Worm (Caenorhabditis elegans): ENCODE data around the gene tes-1.

Gene tes-1

DNA sequence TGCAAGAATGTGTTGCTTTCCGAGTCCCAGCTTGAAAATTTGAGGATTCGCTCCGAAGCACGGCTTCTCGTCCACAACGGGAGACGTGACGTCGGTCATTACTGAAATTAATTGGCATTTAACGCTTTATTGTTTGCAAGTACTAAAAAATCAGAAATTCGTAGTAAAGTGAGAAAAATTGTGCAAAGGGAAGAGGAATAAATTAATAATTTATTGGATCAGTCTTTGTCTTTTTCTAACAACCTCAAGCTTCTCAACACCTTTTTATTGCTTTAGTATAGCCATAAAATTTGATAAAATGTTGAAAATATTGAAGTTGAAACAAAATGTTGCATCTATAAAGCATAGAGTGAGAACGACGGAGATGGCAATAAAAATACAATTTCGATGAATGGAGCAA, at the start of gene tes-1:
Gene tes-1 (minus strand): TSS at position 101 of the 400 bp plus-strand sequence.
- no peak for TF ChIP-seq ces-1 (GFP tag; optimal IDR thresholded peaks at IDR 0.05)
- no peak for TF ChIP-seq nhr-12 (tag; optimal IDR thresholded peaks at IDR 0.05)
- no peak for TF ChIP-seq lin-13 (tag; optimal IDR thresholded peaks at IDR 0.05)
- no peak for TF ChIP-seq ztf-11 (tag; optimal IDR thresholded peaks at IDR 0.05)
- TF ChIP-seq nhr-2 (tag; optimal IDR thresholded peaks at IDR 0.05): no peak
- no peak for TF ChIP-seq ceh-39 (tag; optimal IDR thresholded peaks at IDR 0.05)
- no peak for TF ChIP-seq flh-1 (GFP tag; optimal IDR thresholded peaks at IDR 0.05)
- TF ChIP-seq unc-62 (GFP tag; optimal IDR thresholded peaks at IDR 0.05): no peak
- no peak for TF ChIP-seq pha-4 (tag; optimal IDR thresholded peaks at IDR 0.05)
- TF ChIP-seq lin-32 (GFP tag; optimal IDR thresholded peaks at IDR 0.05): no peak
- no peak for TF ChIP-seq zip-8 (tag; optimal IDR thresholded peaks at IDR 0.05)
- TF ChIP-seq sem-2 (GFP tag; optimal IDR thresholded peaks at IDR 0.05): no peak

- no peak for TF ChIP-seq mls-2 (tag; optimal IDR thresholded peaks at IDR 0.05)
- TF ChIP-seq M03D4.4 (tag; optimal IDR thresholded peaks at IDR 0.05): no peak
- TF ChIP-seq sem-2 (GFP tag; optimal IDR thresholded peaks at IDR 0.05): no peak
- TF ChIP-seq cnd-1 (tag; optimal IDR thresholded peaks at IDR 0.05): no peak
- no peak for TF ChIP-seq mep-1 (tag; optimal IDR thresholded peaks at IDR 0.05)
- no peak for TF ChIP-seq nhr-2 (tag; optimal IDR thresholded peaks at IDR 0.05)
Measured at ce11 chrIV:7500924-7501323, 49.7 kb upstream of the tes-1 start.

ce11 chrIV:7499302-7499701, 48.1 kb upstream of the tes-1 start:
- TF ChIP-seq elt-1 (tag; optimal IDR thresholded peaks at IDR 0.05; ENCODE audit: borderline replicate concordance, insufficient read depth): no peak
- no peak for TF ChIP-seq mab-5 (tag; optimal IDR thresholded peaks at IDR 0.05)
- no peak for TF ChIP-seq ham-2 (GFP tag; optimal IDR thresholded peaks at IDR 0.05)
- TF ChIP-seq cnd-1 (tag; optimal IDR thresholded peaks at IDR 0.05): no peak
- TF ChIP-seq unc-120 (tag; optimal IDR thresholded peaks at IDR 0.05; ENCODE audit: poor library complexity, severe bottlenecking): no peak
- TF ChIP-seq lin-13 (tag; optimal IDR thresholded peaks at IDR 0.05): no peak
- TF ChIP-seq nhr-12 (tag; optimal IDR thresholded peaks at IDR 0.05): no peak
- TF ChIP-seq unc-62 (GFP tag; optimal IDR thresholded peaks at IDR 0.05): no peak
- no peak for TF ChIP-seq ces-1 (GFP tag; optimal IDR thresholded peaks at IDR 0.05)
- TF ChIP-seq pha-4 (tag; optimal IDR thresholded peaks at IDR 0.05): no peak
- TF ChIP-seq unc-39 (tag; optimal IDR thresholded peaks at IDR 0.05): no peak
- TF ChIP-seq nhr-2 (tag; optimal IDR thresholded peaks at IDR 0.05): no peak
- no peak for TF ChIP-seq sptf-1 (tag; optimal IDR thresholded peaks at IDR 0.05)

- no peak for TF ChIP-seq sem-2 (GFP tag; optimal IDR thresholded peaks at IDR 0.05)
Measured at ce11 chrIV:7497750-7498149, 46.5 kb upstream of the tes-1 start, which contains the start of gene egas-4. TSS of gene egas-4 (minus strand) at chrIV:7497850.

- TF ChIP-seq ceh-83 (GFP tag; optimal IDR thresholded peaks at IDR 0.05): no peak
- TF ChIP-seq nhr-237 (tag; optimal IDR thresholded peaks at IDR 0.05): no peak
- no peak for TF ChIP-seq drap-1 (GFP tag; optimal IDR thresholded peaks at IDR 0.05)
Measured at ce11 chrIV:7497205-7497604, 46.0 kb upstream of the tes-1 start.

- TF ChIP-seq unc-120 (tag; optimal IDR thresholded peaks at IDR 0.05; ENCODE audit: poor library complexity, severe bottlenecking) (no peak), bed-3 (GFP tag; optimal IDR thresholded peaks at IDR 0.05) (no peak), flh-1 (GFP tag; optimal IDR thresholded peaks at IDR 0.05) (no peak), zip-8 (tag; optimal IDR thresholded peaks at IDR 0.05) (no peak), unc-39 (tag; optimal IDR thresholded peaks at IDR 0.05) (no peak), nhr-76 (tag; optimal IDR thresholded peaks at IDR 0.05) (no peak), ces-1 (GFP tag; optimal IDR thresholded peaks at IDR 0.05) (no peak), mab-5 (tag; optimal IDR thresholded peaks at IDR 0.05) (no peak), cnd-1 (tag; optimal IDR thresholded peaks at IDR 0.05) (no peak), ceh-43 (GFP tag; optimal IDR thresholded peaks at IDR 0.05) (no peak), mep-1 (tag; optimal IDR thresholded peaks at IDR 0.05) (no peak), tbx-8 (GFP tag; optimal IDR thresholded peaks at IDR 0.05) (no peak), nhr-28 (tag; optimal IDR thresholded peaks at IDR 0.05) (no peak), unc-62 (GFP tag; optimal IDR thresholded peaks at IDR 0.05) (no peak), sem-2 (GFP tag; optimal IDR thresholded peaks at IDR 0.05) (no peak), pha-4 (tag; optimal IDR thresholded peaks at IDR 0.05) (no peak), ztf-11 (tag; optimal IDR thresholded peaks at IDR 0.05) (no peak), lin-32 (GFP tag; optimal IDR thresholded peaks at IDR 0.05) (no peak), drap-1 (GFP tag; optimal IDR thresholded peaks at IDR 0.05) (no peak)
Measured at ce11 chrIV:7491464-7491863, 40.2 kb upstream of the tes-1 start, which contains the start of gene F55G1.1. TSS of gene F55G1.1 (plus strand) at chrIV:7491764.
